Fruit fly (Drosophila melanogaster): Measurements from ENCODE around the gene eIF4E1.

Gene eIF4E1

DNA sequence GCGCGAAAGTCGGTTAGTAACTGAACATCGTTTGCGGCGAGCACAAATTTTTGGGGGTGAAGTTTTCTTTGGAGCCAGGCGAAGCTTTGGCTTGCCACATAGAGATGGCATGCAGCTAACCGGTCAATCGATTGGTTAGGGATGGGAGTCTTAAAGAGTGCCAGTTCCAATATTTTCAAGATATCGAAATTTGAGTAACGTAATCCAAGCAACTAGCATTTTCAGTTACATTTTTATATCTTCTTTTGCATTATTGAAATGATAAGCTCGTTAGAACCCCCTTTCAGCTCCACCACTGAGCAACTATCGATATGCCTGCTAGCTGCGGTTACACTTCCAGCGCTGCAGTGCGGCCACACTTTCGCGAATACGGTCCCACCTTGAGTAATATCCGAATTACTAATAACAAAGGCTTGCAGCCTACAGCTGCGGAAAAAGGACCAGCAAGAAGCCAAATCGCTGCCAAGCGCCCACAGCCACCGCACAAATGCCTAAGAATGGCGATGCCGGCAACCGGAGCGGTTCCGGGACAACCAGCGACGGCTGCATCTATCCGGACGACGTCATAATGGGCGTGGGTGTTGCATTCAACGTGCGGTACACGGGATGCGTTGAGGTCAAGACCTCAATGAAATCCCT lies 24.5 kb upstream of the eIF4E1 start, which contains the start of the genes Atat and Shc (continued):
- TF ChIP-seq Atf6 (GFP tag; IDR thresholded peaks at IDR 0.05), result peak; percentile 99

DNA sequence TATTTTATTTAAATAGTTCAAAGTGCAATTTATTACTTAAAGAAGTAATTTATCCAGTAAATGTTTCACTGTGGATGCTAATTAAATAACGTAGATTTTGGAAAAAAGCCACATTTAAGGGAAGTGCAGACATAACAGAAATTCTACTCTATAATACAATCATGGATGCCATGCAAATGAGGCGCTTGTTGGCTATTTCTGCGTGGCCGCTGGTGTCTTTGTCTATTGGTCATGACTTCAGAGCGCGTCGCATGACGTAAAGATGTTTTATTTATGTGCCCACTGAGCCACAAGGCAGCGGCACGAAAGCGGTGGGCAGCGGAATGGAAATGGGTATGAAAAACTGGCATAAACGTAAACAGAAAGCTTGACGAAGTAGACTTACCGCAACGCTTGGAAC lies 23.6 kb upstream of the eIF4E1 start:
- TF ChIP-seq CG12219 (GFP tag; optimal IDR thresholded peaks at IDR 0.05), result peak; percentile 32
- TF ChIP-seq Hr51 (GFP tag; optimal IDR thresholded peaks at IDR 0.05), result peak in 1 of 2 experiments; percentile 40
- peak; percentile 32 for TF ChIP-seq CG4328 (GFP tag; optimal IDR thresholded peaks at IDR 0.05)
- TF ChIP-seq grau (tag; optimal IDR thresholded peaks at IDR 0.05), result peak; percentile 35
- peak; percentile 50; the same call in 1 of the 3 replicates for TF ChIP-seq ci (GFP tag; IDR thresholded peaks at IDR 0.05)
- no peak for TF ChIP-seq dmrt11E (tag; optimal IDR thresholded peaks at IDR 0.05)
- TF ChIP-seq Vsx1 (GFP tag; optimal IDR thresholded peaks at IDR 0.05), result peak; percentile 37
- TF ChIP-seq Blimp-1 (GFP tag; optimal IDR thresholded peaks at IDR 0.05), result peak; percentile 9
- peak; percentile 81 for TF ChIP-seq CG9437 (GFP tag; optimal IDR thresholded peaks at IDR 0.05)
- TF ChIP-seq Asciz (GFP tag; optimal IDR thresholded peaks at IDR 0.05), result peak; percentile 20
- peak; percentile 18 for TF ChIP-seq unpg (GFP tag; optimal IDR thresholded peaks at IDR 0.05)
- TF ChIP-seq CG11696 (GFP tag; IDR thresholded peaks at IDR 0.05), result peak; percentile 82
- TF ChIP-seq Fer1 (GFP tag; optimal IDR thresholded peaks at IDR 0.05), result no peak
- TF ChIP-seq CG14860 (GFP tag; IDR thresholded peaks at IDR 0.05; ENCODE audit: partially characterized antibody), result no peak
- TF ChIP-seq C15 (GFP tag; IDR thresholded peaks at IDR 0.05), result no peak
- no peak for TF ChIP-seq crol (GFP tag; IDR thresholded peaks at IDR 0.05)
- TF ChIP-seq zen2 (GFP tag; IDR thresholded peaks at IDR 0.05; ENCODE audit: partially characterized antibody), result no peak
- TF ChIP-seq CG11695 (GFP tag; IDR thresholded peaks at IDR 0.05), result peak; percentile 24; the same call in 1 of the 3 replicates
- peak; percentile 17; the same call in 1 of the 2 replicates for TF ChIP-seq stc (GFP tag; IDR thresholded peaks at IDR 0.05)
- peak; percentile 22 for TF ChIP-seq CG2712 (tag; optimal IDR thresholded peaks at IDR 0.05)
- peak; percentile 25 for TF ChIP-seq tin (GFP tag; optimal IDR thresholded peaks at IDR 0.05)
- peak; percentile 29 for TF ChIP-seq CG30403 (GFP tag; optimal IDR thresholded peaks at IDR 0.05)
- peak; percentile 42 for TF ChIP-seq Sox100B (GFP tag; optimal IDR thresholded peaks at IDR 0.05)
- peak; percentile 21; the same call in 1 of the 2 replicates for TF ChIP-seq chm (GFP tag; IDR thresholded peaks at IDR 0.05)
- TF ChIP-seq ken (GFP tag; IDR thresholded peaks at IDR 0.05), result 0 out of 3 replicates have a peak, but pooled peaks have one; percentile 17
- TF ChIP-seq CG14441 (GFP tag; IDR thresholded peaks at IDR 0.05), result peak; percentile 26; the same call in 1 of the 2 replicates
- peak; percentile 48 for TF ChIP-seq CG11504 (tag; optimal IDR thresholded peaks at IDR 0.05)
- no peak for TF ChIP-seq CG5245 (GFP tag; optimal IDR thresholded peaks at IDR 0.05)
- TF ChIP-seq lmd (GFP tag; IDR thresholded peaks at IDR 0.05), result peak; percentile 18; the same call in 1 of the 2 replicates
- peak; percentile 35 for TF ChIP-seq CG17359 (tag; optimal IDR thresholded peaks at IDR 0.05)
- TF ChIP-seq ATbp (GFP tag; optimal IDR thresholded peaks at IDR 0.05), result peak; percentile 29
- TF ChIP-seq h (optimal IDR thresholded peaks at IDR 0.05), result no peak
- TF ChIP-seq Hmr (GFP tag; optimal IDR thresholded peaks at IDR 0.05), result peak; percentile 14
- no peak for TF ChIP-seq pho (GFP tag; optimal IDR thresholded peaks at IDR 0.05)
- peak; percentile 28 for TF ChIP-seq Ssrp (tag; optimal IDR thresholded peaks at IDR 0.05)
- peak in 1 of 2 experiments; percentile 73 for TF ChIP-seq Pdp1 (GFP tag; optimal IDR thresholded peaks at IDR 0.05)
- no peak for TF ChIP-seq CG16815 (GFP tag; optimal IDR thresholded peaks at IDR 0.05)
- peak; percentile 10 for TF ChIP-seq CG15601 (tag; optimal IDR thresholded peaks at IDR 0.05)
- TF ChIP-seq dmrt99B (tag; optimal IDR thresholded peaks at IDR 0.05), result peak; percentile 26
- TF ChIP-seq mam (GFP tag; optimal IDR thresholded peaks at IDR 0.05), result peak; percentile 13
- no peak for TF ChIP-seq gcm (GFP tag; optimal IDR thresholded peaks at IDR 0.05)
- peak; percentile 76 for TF ChIP-seq vvl (GFP tag; IDR thresholded peaks at IDR 0.05)
- no peak for TF ChIP-seq bowl (GFP tag; IDR thresholded peaks at IDR 0.05)
- TF ChIP-seq dan (GFP tag; IDR thresholded peaks at IDR 0.05), result no peak
- TF ChIP-seq CG32532 (GFP tag; IDR thresholded peaks at IDR 0.05), result peak; percentile 16; the same call in 1 of the 2 replicates
- no peak for TF ChIP-seq nerfin-1 (tag; optimal IDR thresholded peaks at IDR 0.05)
